Worm (Caenorhabditis elegans): ENCODE results near the gene C03G6.17.

The C03G6.17 gene

DNA sequence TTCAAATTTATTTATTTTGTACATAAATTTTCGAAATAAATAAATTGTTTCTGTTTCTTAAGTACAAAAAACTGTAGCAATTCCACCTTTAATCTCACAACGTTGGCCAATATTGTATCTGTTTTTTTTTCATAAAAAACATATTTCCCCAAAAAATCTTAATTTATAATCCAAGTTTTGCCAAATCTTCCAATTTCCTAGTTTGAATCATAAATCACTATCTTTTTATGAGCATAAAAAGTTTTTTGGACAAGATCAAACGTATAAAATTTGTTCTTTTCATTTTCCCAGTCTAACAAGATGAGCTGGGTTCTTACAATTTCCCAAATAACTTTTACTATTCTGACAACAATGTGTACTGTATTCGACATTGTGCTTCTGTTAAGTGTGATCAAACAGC is 39.3 kb upstream of the C03G6.17 start, which contains the start of gene srxa-4:
Gene srxa-4 (plus strand): TSS at position 301 of the 400 bp plus-strand sequence.
- TF ChIP-seq efl-1 (GFP tag; optimal IDR thresholded peaks at IDR 0.05): no peak
- TF ChIP-seq die-1 (tag; optimal IDR thresholded peaks at IDR 0.05): no peak
- TF ChIP-seq madf-10 (tag; optimal IDR thresholded peaks at IDR 0.05): no peak
- TF ChIP-seq atf-7 (tag; optimal IDR thresholded peaks at IDR 0.05): no peak
- TF ChIP-seq T26A5.8 (tag; optimal IDR thresholded peaks at IDR 0.05): no peak
- TF ChIP-seq dox-1 (GFP tag; IDR thresholded peaks at IDR 0.05): no peak
- no peak for TF ChIP-seq F55B11.4 (tag; optimal IDR thresholded peaks at IDR 0.05; ENCODE audit: borderline replicate concordance, insufficient read depth)
- TF ChIP-seq rpc-1 (optimal IDR thresholded peaks at IDR 0.05): no peak
- TF ChIP-seq rpc-1 (tag; optimal IDR thresholded peaks at IDR 0.05): no peak
- no peak for TF ChIP-seq sdz-38 (tag; optimal IDR thresholded peaks at IDR 0.05)
- TF ChIP-seq akir-1 (GFP tag; optimal IDR thresholded peaks at IDR 0.05): no peak
- TF ChIP-seq lin-54 (GFP tag; optimal IDR thresholded peaks at IDR 0.05): no peak
- no peak for TF ChIP-seq lag-1 (GFP tag; IDR thresholded peaks at IDR 0.05)
- TF ChIP-seq tlf-1 (GFP tag; optimal IDR thresholded peaks at IDR 0.05): no peak
- no peak for TF ChIP-seq Y53F4B.3 (GFP tag; IDR thresholded peaks at IDR 0.05)
- no peak for TF ChIP-seq mxl-1 (tag; optimal IDR thresholded peaks at IDR 0.05)
- TF ChIP-seq madf-8 (GFP tag; conservative IDR thresholded peaks at IDR 0.05): no peak
- TF ChIP-seq F10E7.11 (tag; optimal IDR thresholded peaks at IDR 0.05): no peak
- no peak for TF ChIP-seq bed-2 (GFP tag; IDR thresholded peaks at IDR 0.05)
- no peak for TF ChIP-seq pha-4 (tag; optimal IDR thresholded peaks at IDR 0.05)

- TF ChIP-seq attf-5 (GFP tag; optimal IDR thresholded peaks at IDR 0.05) (no peak), ztf-25 (GFP tag; IDR thresholded peaks at IDR 0.05) (no peak), ZK185.1 (tag; optimal IDR thresholded peaks at IDR 0.05; ENCODE audit: poor library complexity, severe bottlenecking) (no peak), C06A6.2 (GFP tag; conservative IDR thresholded peaks at IDR 0.05) (no peak), akir-1 (GFP tag; optimal IDR thresholded peaks at IDR 0.05) (no peak), lsy-27 (tag; optimal IDR thresholded peaks at IDR 0.05; ENCODE audit: borderline replicate concordance, insufficient read depth) (no peak), ztf-6 (GFP tag; IDR thresholded peaks at IDR 0.05) (no peak)
Measured at ce11 chrV:7417018-7417716, 36.3 kb upstream of the C03G6.17 start, which contains the start of gene srw-67. Gene srw-67, plus strand, starts transcription at chrV:7417660.

DNA sequence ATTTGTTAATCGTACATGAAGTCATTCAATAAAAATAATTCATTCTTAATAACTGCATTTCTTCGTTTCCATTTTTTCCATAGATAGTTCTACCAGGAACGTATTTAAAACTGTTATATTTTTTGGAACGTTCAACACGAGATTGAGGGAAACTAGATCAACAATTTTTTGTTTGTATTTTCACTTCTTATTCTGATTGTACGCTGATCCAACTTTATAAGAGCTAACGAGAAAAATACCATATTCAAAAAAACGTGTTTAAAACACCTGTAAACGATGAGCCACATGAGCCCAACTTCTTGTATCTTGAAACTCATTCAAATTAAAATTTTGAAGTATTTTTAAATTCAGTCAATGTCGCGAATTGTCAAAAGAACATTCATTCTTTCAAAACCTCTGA is 35.7 kb upstream of the C03G6.17 start:
- no peak for TF ChIP-seq nfya-1 (tag; optimal IDR thresholded peaks at IDR 0.05; ENCODE audit: borderline replicate concordance, insufficient read depth)
- TF ChIP-seq egrh-3 (GFP tag; IDR thresholded peaks at IDR 0.05): no peak
- TF ChIP-seq Y95B8A.8 (GFP tag; IDR thresholded peaks at IDR 0.05): no peak
- no peak for TF ChIP-seq ztf-22 (GFP tag; optimal IDR thresholded peaks at IDR 0.05)
- no peak for TF ChIP-seq ama-1 (optimal IDR thresholded peaks at IDR 0.05)
- no peak for TF ChIP-seq ama-1 (GFP tag; optimal IDR thresholded peaks at IDR 0.05)
- TF ChIP-seq T07F8.4 (tag; optimal IDR thresholded peaks at IDR 0.05): no peak
- TF ChIP-seq nhr-80 (tag; optimal IDR thresholded peaks at IDR 0.05): no peak
- TF ChIP-seq zfh-2 (GFP tag; conservative IDR thresholded peaks at IDR 0.05): no peak
- no peak for TF ChIP-seq mel-28 (tag; optimal IDR thresholded peaks at IDR 0.05; ENCODE audit: borderline replicate concordance)

Data from whole organism, young adult.